Fruit fly (Drosophila melanogaster): ENCODE measurements around the gene Rab18.

dm6 chrX:5678178-5678470 lies 6.5 kb upstream of the Rab18 start:
- TF ChIP-seq CTCF (optimal IDR thresholded peaks at IDR 0.05) (no peak), CG8478 (optimal IDR thresholded peaks at IDR 0.05) (no peak)
